Worm (Caenorhabditis elegans) whole organism, L2 larva: ENCODE data around the gene tgn-38.

Experiments
- F13H6.1 ChIP-seq: sonication (generic microtip); optimal IDR thresholded peaks from 2 replicates; lab custom pipeline; 2016; ENCODE audit warnings: missing genetic modification characterization, missing compliant biosample characterization
- ZK546.5 ChIP-seq: sonication (generic microtip); optimal IDR thresholded peaks from 2 replicates; lab custom pipeline; 2017; ENCODE audit warnings: missing biosample characterization, missing genetic modification characterization
- ama-1 ChIP-seq: fragments of 150-350 bp; optimal IDR thresholded peaks from 2 replicates; lab custom pipeline; 2018; ENCODE audit warnings: inconsistent platforms
- fos-1 ChIP-seq: fragments of 150-350 bp; optimal IDR thresholded peaks from 2 replicates; lab custom pipeline; 2014; ENCODE audit warnings: missing biosample characterization, missing genetic modification characterization
- gmeb-1 ChIP-seq: fragments of 150-350 bp; optimal IDR thresholded peaks from 2 replicates; lab custom pipeline; 2014; ENCODE audit warnings: missing biosample characterization, missing genetic modification characterization
- lsy-2 ChIP-seq, 2 experiments: fragments of 150-350 bp in 1 of 2; sonication (generic microtip) in 1 of 2; optimal IDR thresholded peaks; 2 replicates each; lab custom pipeline; 2014 to 2017; ENCODE audit warnings: missing biosample characterization in 2 of 2, missing genetic modification characterization in 2 of 2
- mbf-1 ChIP-seq: sonication (generic microtip); optimal IDR thresholded peaks from 2 replicates; lab custom pipeline; 2017; ENCODE audit warnings: missing biosample characterization, missing genetic modification characterization
- mdl-1 ChIP-seq, 2 experiments: fragments of 150-350 bp in 1 of 2; sonication (generic microtip) in 1 of 2; optimal IDR thresholded peaks; 2 replicates each; lab custom pipeline; 2017; ENCODE audit warnings: missing biosample characterization in 2 of 2, missing genetic modification characterization in 2 of 2
- nhr-12 ChIP-seq: fragments of 150-350 bp; optimal IDR thresholded peaks from 2 replicates; lab custom pipeline; 2014; ENCODE audit warnings: missing biosample characterization, missing genetic modification characterization
- nhr-129 ChIP-seq: fragments of 150-350 bp; optimal IDR thresholded peaks from 2 replicates; lab custom pipeline; 2014; ENCODE audit warnings: missing biosample characterization, missing genetic modification characterization
- nhr-21 ChIP-seq: fragments of 150-350 bp; optimal IDR thresholded peaks from 2 replicates; lab custom pipeline; 2014; ENCODE audit warnings: missing biosample characterization, missing genetic modification characterization
- nhr-23 ChIP-seq: fragments of 150-350 bp; optimal IDR thresholded peaks from 2 replicates; lab custom pipeline; 2014; ENCODE audit warnings: missing biosample characterization, missing genetic modification reagents, missing genetic modification characterization
- nhr-25 ChIP-seq: fragments of 150-350 bp; sonication (generic microtip); optimal IDR thresholded peaks from 3 replicates; lab custom pipeline; 2014; ENCODE audit warnings: missing biosample characterization, missing genetic modification characterization
- nhr-77 ChIP-seq: fragments of 150-350 bp; optimal IDR thresholded peaks from 2 replicates; lab custom pipeline; 2014; ENCODE audit warnings: missing biosample characterization, missing genetic modification characterization
- peb-1 ChIP-seq: fragments of 150-350 bp; optimal IDR thresholded peaks from 2 replicates; lab custom pipeline; 2014; ENCODE audit warnings: missing biosample characterization, missing genetic modification characterization
- skn-1 ChIP-seq: sonication (generic microtip); optimal IDR thresholded peaks from 2 replicates; lab custom pipeline; 2017; ENCODE audit warnings: missing biosample characterization, missing genetic modification characterization
- sma-9 ChIP-seq, 2 experiments: fragments of 150-350 bp in 1 of 2; sonication (generic microtip) in 1 of 2; optimal IDR thresholded peaks; 2 replicates each; lab custom pipeline; 2014 to 2016; ENCODE audit warnings: missing genetic modification characterization in 2 of 2, mild to moderate bottlenecking in 1 of 2, missing biosample characterization in 1 of 2, missing compliant biosample characterization in 1 of 2, missing genetic modification reagents in 1 of 2, moderate library complexity in 1 of 2
- unc-55 ChIP-seq: fragments of 150-350 bp; sonication (generic microtip); optimal IDR thresholded peaks from 3 replicates; lab custom pipeline; 2014; ENCODE audit warnings: missing biosample characterization, missing genetic modification reagents, missing genetic modification characterization
- unc-62 ChIP-seq: fragments of 150-350 bp; optimal IDR thresholded peaks from 2 replicates; lab custom pipeline; 2014; ENCODE audit warnings: missing biosample characterization, missing genetic modification reagents, missing genetic modification characterization
- ztf-11 ChIP-seq: sonication (generic microtip); optimal IDR thresholded peaks from 2 replicates; lab custom pipeline; 2017; ENCODE audit warnings: missing biosample characterization, missing genetic modification characterization

Gene tgn-38

ce11 chrIV:12009046-12009674, 19.8 kb downstream of the tgn-38 start:
- TF ChIP-seq peb-1 (tag; lab: Kevin White, UChicago) (no peak), sma-9 (GFP tag; optimal IDR thresholded peaks at IDR 0.05; lab: Kevin White, UChicago) (peak; percentile 33), sma-9 (tag; optimal IDR thresholded peaks at IDR 0.05; lab: Kevin White, UChicago) (no peak), mbf-1 (tag; lab: Kevin White, UChicago) (no peak), ZK546.5 (tag; lab: Kevin White, UChicago) (no peak), nhr-129 (peak; percentile 56), lsy-2 (tag; optimal IDR thresholded peaks at IDR 0.05; lab: Kevin White, UChicago) (no peak), F13H6.1 (tag; lab: Kevin White, UChicago) (peak; percentile 24), fos-1 (tag; lab: Kevin White, UChicago) (no peak), nhr-77 (tag; lab: Kevin White, UChicago) (no peak), ztf-11 (tag; lab: Kevin White, UChicago) (no peak), gmeb-1 (tag; lab: Kevin White, UChicago) (no peak), mdl-1 (tag; optimal IDR thresholded peaks at IDR 0.05; lab: Kevin White, UChicago) (no peak)

- TF ChIP-seq fos-1 (tag; lab: Kevin White, UChicago), result peak; percentile 24
- no peak for TF ChIP-seq nhr-21 (tag; lab: Kevin White, UChicago)
- TF ChIP-seq nhr-25 (tag; lab: Kevin White, UChicago), result no peak
- TF ChIP-seq ZK546.5 (tag; lab: Kevin White, UChicago), result no peak
These were observed 23.7 kb downstream of the tgn-38 start for ce11 chrIV:12005090-12005770.

- TF ChIP-seq ama-1 (lab: Kevin White, UChicago) (no peak), nhr-12 (tag; lab: Kevin White, UChicago) (no peak), skn-1 (no peak), nhr-21 (tag; lab: Kevin White, UChicago) (no peak), ZK546.5 (tag; lab: Kevin White, UChicago) (no peak), nhr-23 (no peak), unc-55 (no peak), unc-62 (GFP tag; lab: Kevin White, UChicago) (no peak), ztf-11 (tag; lab: Kevin White, UChicago) (no peak), fos-1 (tag; lab: Kevin White, UChicago) (no peak)
These were observed 42.6 kb downstream of the tgn-38 start for ce11 chrIV:11986407-11986806.
